Worm (Caenorhabditis elegans): Measurements from ENCODE around the gene vpat-1.

The vpat-1 gene

DNA sequence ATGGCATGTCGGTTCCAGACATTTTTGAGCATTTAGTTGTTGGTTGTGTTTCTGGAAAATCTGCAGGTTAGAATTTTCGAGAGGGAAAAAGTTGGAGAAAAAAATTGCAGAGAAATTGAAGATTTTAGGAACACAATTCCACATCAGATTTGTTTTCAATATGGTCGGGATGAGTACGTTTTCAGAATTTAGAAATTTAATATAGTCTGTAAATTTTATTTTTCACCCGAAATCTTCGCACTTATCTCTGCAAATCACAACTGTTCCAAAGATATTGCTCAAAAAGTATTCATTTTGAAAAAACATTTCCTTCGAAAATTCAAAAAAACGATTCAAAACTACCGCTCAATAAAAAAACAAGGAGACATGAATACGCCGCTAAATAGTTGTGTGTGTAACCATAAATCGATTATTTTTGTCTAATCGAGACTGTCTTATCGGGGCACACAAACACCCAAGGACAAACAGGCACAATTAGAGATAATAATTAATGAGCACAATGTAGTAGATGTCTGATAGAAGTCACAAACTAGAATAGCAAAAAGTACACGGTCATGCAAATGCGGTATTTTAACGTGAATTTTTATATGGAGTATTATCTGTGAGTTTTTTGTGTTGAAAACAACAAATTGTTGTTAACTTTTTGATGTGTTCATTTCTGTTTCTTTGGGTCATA is at the start of gene vpat-1:
Gene vpat-1 (minus strand): TSS at position 51 of the 676 bp plus-strand sequence.
- TF ChIP-seq nhr-28 (tag; optimal IDR thresholded peaks at IDR 0.05) (peak; percentile 93), Y105C5A.15 (GFP tag; IDR thresholded peaks at IDR 0.05) (no peak), nhr-102 (tag; optimal IDR thresholded peaks at IDR 0.05) (no peak), ceh-20 (GFP tag; IDR thresholded peaks at IDR 0.05) (no peak), nhr-77 (tag; optimal IDR thresholded peaks at IDR 0.05) (peak; percentile 40), hmg-1.1 (GFP tag; IDR thresholded peaks at IDR 0.05) (no peak), nhr-237 (tag; optimal IDR thresholded peaks at IDR 0.05) (no peak), hlh-11 (tag; optimal IDR thresholded peaks at IDR 0.05) (peak; percentile 57), daf-16 (GFP tag; optimal IDR thresholded peaks at IDR 0.05) (no peak), daf-16 (tag; optimal IDR thresholded peaks at IDR 0.05) (peak; percentile 87), dve-1 (tag; optimal IDR thresholded peaks at IDR 0.05; ENCODE audit: insufficient read depth) (peak; percentile 74), dmd-6 (GFP tag; IDR thresholded peaks at IDR 0.05) (peak; percentile 26; the same call in 1 of the 2 replicates), duxl-1 (tag; optimal IDR thresholded peaks at IDR 0.05; ENCODE audit: poor library complexity) (no peak), pqm-1 (tag; optimal IDR thresholded peaks at IDR 0.05) (peak; percentile 87)

DNA sequence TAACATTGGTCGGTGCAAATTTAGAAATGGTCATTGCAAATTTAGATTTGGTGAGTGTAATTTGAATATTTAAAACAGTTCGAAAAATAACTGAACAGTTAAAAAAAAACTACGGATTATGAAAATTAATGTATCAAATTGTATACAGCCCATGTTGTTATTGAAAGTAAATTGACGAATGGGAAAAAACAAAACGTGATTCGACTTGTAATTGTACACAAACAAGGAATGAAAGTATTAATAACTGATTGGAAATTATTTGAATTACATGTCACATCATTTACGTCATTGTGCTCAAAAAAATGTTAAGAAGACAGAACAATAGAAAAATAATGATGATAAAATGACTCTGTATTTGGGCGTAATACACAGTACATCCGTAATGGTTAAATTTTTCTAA is 48.3 kb upstream of the vpat-1 start:
- TF ChIP-seq daf-8 (GFP tag; IDR thresholded peaks at IDR 0.05) (no peak), nhr-28 (tag; optimal IDR thresholded peaks at IDR 0.05) (peak; percentile 2), arid-1 (GFP tag; conservative IDR thresholded peaks at IDR 0.05) (no peak), pha-4 (GFP tag; IDR thresholded peaks at IDR 0.05) (no peak), pha-4 (tag; optimal IDR thresholded peaks at IDR 0.05) (no peak), nhr-77 (tag; optimal IDR thresholded peaks at IDR 0.05) (peak; percentile 42), ctbp-1 (GFP tag; IDR thresholded peaks at IDR 0.05) (no peak), dmd-6 (GFP tag; IDR thresholded peaks at IDR 0.05) (no peak), aha-1 (tag) (peak; percentile 47), daf-16 (GFP tag; optimal IDR thresholded peaks at IDR 0.05) (no peak), daf-16 (tag; optimal IDR thresholded peaks at IDR 0.05) (peak; percentile 91), dve-1 (tag; optimal IDR thresholded peaks at IDR 0.05; ENCODE audit: insufficient read depth) (peak; percentile 29)

DNA sequence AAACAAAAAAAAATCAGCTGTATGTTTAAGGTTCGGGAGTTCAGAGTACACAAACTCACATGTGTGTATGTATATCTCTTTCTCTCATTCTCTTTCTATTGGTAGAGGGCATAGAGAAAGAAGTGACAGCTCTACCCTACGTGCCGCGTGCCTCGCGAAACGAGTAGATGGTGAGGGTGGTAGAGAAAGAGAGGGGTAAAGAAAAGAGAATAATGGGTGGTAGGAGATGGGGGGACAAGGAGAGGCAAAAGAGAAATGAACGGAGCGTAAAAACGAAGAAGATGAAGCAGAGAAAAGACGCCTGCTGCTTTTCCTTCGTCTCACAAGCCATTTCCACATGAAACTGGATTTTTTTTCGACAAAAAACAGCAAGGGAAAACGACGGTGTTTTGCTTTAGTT is 47.1 kb upstream of the vpat-1 start:
- no peak for TF ChIP-seq fos-1 (tag; optimal IDR thresholded peaks at IDR 0.05)
- peak; percentile 99 for TF ChIP-seq hlh-30 (tag; optimal IDR thresholded peaks at IDR 0.05; ENCODE audit: insufficient read depth)
- TF ChIP-seq nhr-42 (GFP tag; IDR thresholded peaks at IDR 0.05): 0 out of 2 replicates have a peak, but pooled peaks have one; percentile 54
- no peak for TF ChIP-seq lin-39 (tag; optimal IDR thresholded peaks at IDR 0.05)
- TF ChIP-seq T20F7.1 (GFP tag; optimal IDR thresholded peaks at IDR 0.05): peak; percentile 74
- peak; percentile 99 for TF ChIP-seq hlh-11 (tag; optimal IDR thresholded peaks at IDR 0.05)
- TF ChIP-seq F10B5.3 (tag; optimal IDR thresholded peaks at IDR 0.05): peak; percentile 44
- peak; percentile 87 for TF ChIP-seq pha-4 (GFP tag; IDR thresholded peaks at IDR 0.05)
- peak; percentile 99 for TF ChIP-seq pha-4 (tag; optimal IDR thresholded peaks at IDR 0.05)
- TF ChIP-seq ceh-82 (tag; optimal IDR thresholded peaks at IDR 0.05): no peak
- TF ChIP-seq duxl-1 (tag; optimal IDR thresholded peaks at IDR 0.05; ENCODE audit: poor library complexity): peak; percentile 68
- peak; percentile 97 for TF ChIP-seq dmd-6 (GFP tag; IDR thresholded peaks at IDR 0.05)
- peak; percentile 26; the same call in 1 of the 2 replicates for TF ChIP-seq Y105C5A.15 (GFP tag; IDR thresholded peaks at IDR 0.05)
- TF ChIP-seq rbr-2 (tag; optimal IDR thresholded peaks at IDR 0.05): peak; percentile 94
- no peak for TF ChIP-seq ces-1 (GFP tag; optimal IDR thresholded peaks at IDR 0.05)
- TF ChIP-seq snpc-4 (tag; optimal IDR thresholded peaks at IDR 0.05): no peak
- no peak for TF ChIP-seq daf-12 (tag; optimal IDR thresholded peaks at IDR 0.05)
- TF ChIP-seq php-3 (GFP tag; IDR thresholded peaks at IDR 0.05): peak; percentile 75
- TF ChIP-seq nhr-76 (tag; optimal IDR thresholded peaks at IDR 0.05): no peak
- TF ChIP-seq unc-130 (GFP tag; optimal IDR thresholded peaks at IDR 0.05): no peak
- TF ChIP-seq pqm-1 (tag; optimal IDR thresholded peaks at IDR 0.05): peak; percentile 48
- peak; percentile 26 to 100 for TF ChIP-seq unc-62 (GFP tag; optimal IDR thresholded peaks at IDR 0.05 in 1 of 2)
- no peak for TF ChIP-seq unc-62 (tag; optimal IDR thresholded peaks at IDR 0.05)
- TF ChIP-seq madf-5 (GFP tag; IDR thresholded peaks at IDR 0.05): 0 out of 4 replicates have a peak, but pooled peaks of 1 of the 2 experiments have one; percentile 4
- peak; percentile 97 for TF ChIP-seq mep-1 (tag; optimal IDR thresholded peaks at IDR 0.05)
- TF ChIP-seq nhr-111 (GFP tag; optimal IDR thresholded peaks at IDR 0.05): no peak
- peak; percentile 31; the same call in 1 of the 2 replicates for TF ChIP-seq daf-19 (GFP tag; conservative IDR thresholded peaks at IDR 0.05)
- TF ChIP-seq cey-2 (tag; optimal IDR thresholded peaks at IDR 0.05; ENCODE audit: borderline replicate concordance, insufficient read depth): peak; percentile 43
- TF ChIP-seq nhr-6 (tag; optimal IDR thresholded peaks at IDR 0.05): peak; percentile 95
- no peak for TF ChIP-seq tag-97 (GFP tag; IDR thresholded peaks at IDR 0.05)
- TF ChIP-seq egl-43 (GFP tag; IDR thresholded peaks at IDR 0.05): peak; percentile 87
- TF ChIP-seq dve-1 (tag; optimal IDR thresholded peaks at IDR 0.05; ENCODE audit: insufficient read depth): peak; percentile 99
- no peak for TF ChIP-seq aly-2 (tag; optimal IDR thresholded peaks at IDR 0.05)
- TF ChIP-seq zag-1 (tag; optimal IDR thresholded peaks at IDR 0.05): no peak

All from whole organism, L4 larva.